Worm (Caenorhabditis elegans): Measurements from ENCODE around the gene ilcr-1.

ce11 chrIV:14305813-14306212 lies 29.6 kb downstream of the ilcr-1 start:
- no peak for TF ChIP-seq flt-1 (GFP tag; IDR thresholded peaks at IDR 0.05)
- no peak for TF ChIP-seq tab-1 (GFP tag; IDR thresholded peaks at IDR 0.05)
- TF ChIP-seq med-1 (GFP tag; optimal IDR thresholded peaks at IDR 0.05; ENCODE audit: insufficient read depth) = no peak
- TF ChIP-seq ref-1 (GFP tag; conservative IDR thresholded peaks at IDR 0.05) = no peak
- TF ChIP-seq T22C8.4 (GFP tag; IDR thresholded peaks at IDR 0.05) = no peak
- TF ChIP-seq ztf-23 (GFP tag; IDR thresholded peaks at IDR 0.05) = no peak
- TF ChIP-seq cog-1 (tag; optimal IDR thresholded peaks at IDR 0.05) = no peak
- no peak for TF ChIP-seq klf-2 (GFP tag; conservative IDR thresholded peaks at IDR 0.05)

Data from whole organism, midembryonic.